Fruit fly (Drosophila melanogaster) whole organism, embryonic: ENCODE results near the gene CG10286.

Experiments
- Adf1 ChIP-seq: fragments of 200-800 bp; sonication (Bioruptor generic); IDR thresholded peaks from 2 replicates; pipeline ENCODE4 v1.3.6; 2022; ENCODE audit warnings: missing biosample characterization, missing genetic modification characterization
- Aef1 ChIP-seq: fragments of 200-800 bp; sonication (Bioruptor generic); IDR thresholded peaks from 3 replicates; pipeline ENCODE4 v1.3.6; 2022; ENCODE audit warnings: missing biosample characterization, missing genetic modification characterization
- Atf6 ChIP-seq: fragments of 200-800 bp; sonication (Bioruptor generic); IDR thresholded peaks from 2 replicates; pipeline ENCODE4 v1.3.6; 2022; ENCODE audit warnings: missing biosample characterization, missing genetic modification characterization
- Awh ChIP-seq: fragments of 200-800 bp; sonication (Bioruptor generic); IDR thresholded peaks from 2 replicates; pipeline ENCODE4, ENCODE4 v1.3.6; 2022; ENCODE audit warnings: missing biosample characterization, missing genetic modification characterization
- Bteb2 ChIP-seq: fragments of 200-800 bp; sonication (Bioruptor generic); optimal IDR thresholded peaks from 2 replicates; lab custom pipeline; 2016; ENCODE audit warnings: missing biosample characterization, missing genetic modification characterization
- C15 ChIP-seq: fragments of 200-800 bp; sonication (Bioruptor generic); IDR thresholded peaks from 3 replicates; pipeline ENCODE4 v1.3.6; 2022; ENCODE audit warnings: missing biosample characterization, missing genetic modification characterization
- CG11085 ChIP-seq: fragments of 200-800 bp; sonication (Bioruptor generic); IDR thresholded peaks from 2 replicates; pipeline ENCODE4 v1.3.6; 2022; ENCODE audit warnings: missing biosample characterization, missing genetic modification characterization
- CG11093 ChIP-seq: fragments of 200-800 bp; sonication (Bioruptor generic); IDR thresholded peaks from 3 replicates; pipeline ENCODE4 v1.3.6; 2022; ENCODE audit warnings: missing biosample characterization, missing genetic modification characterization
- CG11696 ChIP-seq: fragments of 200-800 bp; sonication (Bioruptor generic); IDR thresholded peaks from 2 replicates; pipeline ENCODE4 v1.3.6; 2022; ENCODE audit warnings: missing biosample characterization, missing genetic modification characterization
- CG12659 ChIP-seq: fragments of 200-800 bp; sonication (Bioruptor generic); optimal IDR thresholded peaks from 3 replicates; lab custom pipeline; 2017; ENCODE audit warnings: mild to moderate bottlenecking, missing biosample characterization, missing genetic modification reagents, missing genetic modification characterization
- CG12744 ChIP-seq: fragments of 200-800 bp; sonication (Bioruptor generic); optimal IDR thresholded peaks from 2 replicates; lab custom pipeline; 2016; ENCODE audit warnings: missing biosample characterization, missing genetic modification characterization
- CG13123 ChIP-seq: fragments of 200-800 bp; sonication (Bioruptor generic); optimal IDR thresholded peaks from 2 replicates; lab custom pipeline; 2016; ENCODE audit warnings: missing biosample characterization, missing genetic modification characterization
- CG13296 ChIP-seq: fragments of 200-800 bp; sonication (Bioruptor generic); optimal IDR thresholded peaks from 3 replicates; lab custom pipeline; 2018; ENCODE audit warnings: missing biosample characterization, mild to moderate bottlenecking, missing genetic modification characterization
- CG15601 ChIP-seq: fragments of 200-800 bp; sonication (Bioruptor generic); optimal IDR thresholded peaks from 3 replicates; lab custom pipeline; 2019; ENCODE audit warnings: missing biosample characterization, mild to moderate bottlenecking, missing genetic modification characterization, moderate library complexity
- CG1792 ChIP-seq: fragments of 200-800 bp; sonication (Bioruptor generic); optimal IDR thresholded peaks from 2 replicates; lab custom pipeline; 2016; ENCODE audit warnings: missing biosample characterization, missing genetic modification characterization
- CG31365 ChIP-seq: fragments of 200-800 bp; sonication (Bioruptor generic); optimal IDR thresholded peaks from 2 replicates; lab custom pipeline; 2018; ENCODE audit warnings: missing biosample characterization, mild to moderate bottlenecking, missing genetic modification characterization
- CG4360 ChIP-seq: fragments of 200-800 bp; sonication (Bioruptor generic); IDR thresholded peaks from 2 replicates; pipeline ENCODE4 v1.3.6; 2022; ENCODE audit warnings: missing biosample characterization, missing genetic modification characterization
- CG4404 ChIP-seq: fragments of 200-800 bp; sonication (Bioruptor generic); IDR thresholded peaks from 2 replicates; pipeline ENCODE4 v1.3.6; 2022; ENCODE audit warnings: missing biosample characterization, missing genetic modification characterization
- CG6683 ChIP-seq: fragments of 200-800 bp; sonication (Bioruptor generic); optimal IDR thresholded peaks from 2 replicates; lab custom pipeline; 2017; ENCODE audit warnings: missing biosample characterization, mild to moderate bottlenecking, missing genetic modification characterization, missing genetic modification reagents
- CG7372 ChIP-seq: fragments of 200-800 bp; sonication (Bioruptor generic); IDR thresholded peaks from 2 replicates; pipeline ENCODE4 v1.3.6; 2022; ENCODE audit warnings: missing biosample characterization, missing genetic modification characterization
- CG9215 ChIP-seq: fragments of 200-800 bp; sonication (Bioruptor generic); IDR thresholded peaks from 2 replicates; pipeline ENCODE4 v1.3.6; 2022; ENCODE audit warnings: missing biosample characterization, missing genetic modification characterization
- CG9609 ChIP-seq: fragments of 200-800 bp; sonication (Bioruptor generic); optimal IDR thresholded peaks from 3 replicates; lab custom pipeline; 2016; ENCODE audit warnings: missing biosample characterization, missing genetic modification characterization
- Ets97D ChIP-seq: fragments of 200-800 bp; sonication (Bioruptor generic); optimal IDR thresholded peaks from 3 replicates; lab custom pipeline; 2016; ENCODE audit warnings: missing biosample characterization, missing genetic modification characterization
- Fer3 ChIP-seq: fragments of 200-800 bp; sonication (Bioruptor generic); optimal IDR thresholded peaks from 2 replicates; lab custom pipeline; 2018; ENCODE audit warnings: missing biosample characterization, mild to moderate bottlenecking, missing genetic modification characterization, moderate library complexity
- HLH54F ChIP-seq: fragments of 200-800 bp; sonication (Bioruptor generic); optimal IDR thresholded peaks from 3 replicates; lab custom pipeline; 2016; ENCODE audit warnings: missing biosample characterization, missing genetic modification characterization
- HLHmδ ChIP-seq: fragments of 200-800 bp; sonication (Bioruptor generic); optimal IDR thresholded peaks from 2 replicates; lab custom pipeline; 2018; ENCODE audit warnings: missing biosample characterization, mild to moderate bottlenecking, missing genetic modification characterization, moderate library complexity
- Hr3 ChIP-seq: fragments of 200-800 bp; sonication (Bioruptor generic); optimal IDR thresholded peaks from 3 replicates; lab custom pipeline; 2016; ENCODE audit warnings: missing biosample characterization, missing genetic modification characterization
- Lim3 ChIP-seq: fragments of 200-800 bp; sonication (Bioruptor generic); IDR thresholded peaks from 2 replicates; pipeline ENCODE4 v1.3.6; 2022; ENCODE audit warnings: missing biosample characterization, missing genetic modification characterization
- NK7.1 ChIP-seq: fragments of 200-800 bp; sonication (Bioruptor generic); optimal IDR thresholded peaks from 3 replicates; lab custom pipeline; 2016; ENCODE audit warnings: missing biosample characterization, missing genetic modification characterization
- Neu2 ChIP-seq: fragments of 200-800 bp; sonication (Bioruptor generic); optimal IDR thresholded peaks from 3 replicates; lab custom pipeline; 2016; ENCODE audit warnings: missing biosample characterization, missing genetic modification characterization, borderline replicate concordance
- Oli ChIP-seq: fragments of 200-800 bp; sonication (Bioruptor generic); optimal IDR thresholded peaks from 2 replicates; lab custom pipeline; 2018; ENCODE audit warnings: missing biosample characterization, mild to moderate bottlenecking, missing genetic modification characterization, moderate library complexity
- Ravus ChIP-seq: fragments of 200-800 bp; sonication (Bioruptor generic); IDR thresholded peaks from 2 replicates; pipeline ENCODE4 v1.3.6; 2022; ENCODE audit warnings: missing biosample characterization, missing genetic modification characterization
- Six4 ChIP-seq: fragments of 200-800 bp; sonication (Bioruptor generic); optimal IDR thresholded peaks from 2 replicates; lab custom pipeline; 2016; ENCODE audit warnings: missing biosample characterization, missing genetic modification characterization
- chinmo ChIP-seq: fragments of 200-800 bp; sonication (Bioruptor generic); IDR thresholded peaks from 4 replicates; pipeline ENCODE4 v1.3.6; 2022; ENCODE audit warnings: missing biosample characterization, missing genetic modification characterization; ENCODE audit not compliant: partially characterized antibody
- crp ChIP-seq, 2 experiments: fragments of 200-800 bp; sonication (Bioruptor generic); optimal IDR thresholded peaks; 2 replicates in 1 of 2; 3 replicates in 1 of 2; lab custom pipeline; 2017; ENCODE audit warnings: missing biosample characterization in 2 of 2, missing genetic modification characterization in 2 of 2, mild to moderate bottlenecking in 1 of 2, moderate library complexity in 1 of 2
- eve ChIP-seq, 2 experiments: fragments of >200 bp; optimal IDR thresholded peaks; 2 replicates each; lab custom pipeline; 2017; ENCODE audit warnings: missing biosample characterization in 2 of 2, missing genetic modification characterization in 2 of 2
- fd102C ChIP-seq: fragments of 200-800 bp; sonication (Bioruptor generic); optimal IDR thresholded peaks from 2 replicates; lab custom pipeline; 2018; ENCODE audit warnings: missing biosample characterization, mild to moderate bottlenecking, missing genetic modification characterization, moderate library complexity
- gfzf ChIP-seq: fragments of 200-800 bp; sonication (Bioruptor generic); optimal IDR thresholded peaks from 2 replicates; lab custom pipeline; 2016; ENCODE audit warnings: missing biosample characterization, mild to moderate bottlenecking, missing genetic modification characterization, moderate library complexity
- gro ChIP-seq: fragments of 200-800 bp; sonication (Bioruptor generic); optimal IDR thresholded peaks from 2 replicates; lab custom pipeline; 2016; ENCODE audit warnings: missing biosample characterization, missing genetic modification characterization
- gt ChIP-seq: fragments of 200-800 bp; sonication (Bioruptor generic); IDR thresholded peaks from 2 replicates; pipeline ENCODE4 v1.3.6; 2022; ENCODE audit warnings: missing biosample characterization, missing genetic modification characterization
- insv ChIP-seq, 2 experiments: fragments of 200-800 bp; sonication (Bioruptor generic); optimal IDR thresholded peaks; 3 replicates each; lab custom pipeline; 2016 to 2018; ENCODE audit warnings: missing biosample characterization in 2 of 2, missing genetic modification characterization in 2 of 2
- maf-S ChIP-seq: fragments of 200-800 bp; sonication (Bioruptor generic); optimal IDR thresholded peaks from 2 replicates; lab custom pipeline; 2016; ENCODE audit warnings: missing biosample characterization, missing genetic modification characterization
- nerfin-2 ChIP-seq: fragments of 200-800 bp; sonication (Bioruptor generic); IDR thresholded peaks from 2 replicates; pipeline ENCODE4 v1.3.6; 2022; ENCODE audit warnings: missing biosample characterization, missing genetic modification characterization; ENCODE audit not compliant: partially characterized antibody
- p53 ChIP-seq: fragments of 200-800 bp; sonication (Bioruptor generic); optimal IDR thresholded peaks from 2 replicates; lab custom pipeline; 2016; ENCODE audit warnings: missing biosample characterization, missing genetic modification characterization
- rib ChIP-seq: fragments of 200-800 bp; sonication (Bioruptor generic); IDR thresholded peaks from 2 replicates; pipeline ENCODE4 v1.3.6; 2022; ENCODE audit warnings: missing biosample characterization, missing genetic modification characterization
- sens ChIP-seq: fragments of 200-800 bp; sonication (Bioruptor generic); peaks from one replicate; lab custom pipeline; 2016; ENCODE audit warnings: missing biosample characterization, missing genetic modification characterization
- slou ChIP-seq: fragments of 200-800 bp; sonication (Bioruptor generic); optimal IDR thresholded peaks from 3 replicates; lab custom pipeline; 2016; ENCODE audit warnings: missing biosample characterization, missing genetic modification characterization
- sna ChIP-seq: fragments of 200-800 bp; sonication (Bioruptor generic); IDR thresholded peaks from 2 replicates; pipeline ENCODE4 v1.3.6; 2022; ENCODE audit warnings: missing biosample characterization, missing genetic modification characterization; ENCODE audit not compliant: partially characterized antibody
- stwl ChIP-seq: fragments of 200-800 bp; sonication (Bioruptor generic); optimal IDR thresholded peaks from 3 replicates; lab custom pipeline; 2018; ENCODE audit warnings: missing biosample characterization, mild to moderate bottlenecking, missing genetic modification characterization, moderate library complexity
- tgo ChIP-seq: fragments of 200-800 bp; sonication (Bioruptor generic); IDR thresholded peaks from 3 replicates; pipeline ENCODE4 v1.3.6; 2022; ENCODE audit warnings: missing biosample characterization, missing genetic modification characterization
- wek ChIP-seq: fragments of 200-800 bp; sonication (Bioruptor generic); optimal IDR thresholded peaks from 3 replicates; lab custom pipeline; 2018; ENCODE audit warnings: missing biosample characterization, mild to moderate bottlenecking, missing genetic modification characterization, moderate library complexity
- zf30C ChIP-seq: fragments of 200-800 bp; sonication (Bioruptor generic); optimal IDR thresholded peaks from 3 replicates; lab custom pipeline; 2018; ENCODE audit warnings: missing biosample characterization, mild to moderate bottlenecking, missing genetic modification characterization

Gene CG10286

dm6 chr3R:6397611-6398092, 28.9 kb downstream of the CG10286 start (continued):
- TF ChIP-seq Bteb2 (GFP tag; lab: Kevin White, UChicago) (no peak), wek (GFP tag; lab: Kevin White, UChicago) (no peak), gro (GFP tag; lab: Kevin White, UChicago) (no peak), CG31365 (tag; lab: Kevin White, UChicago) (no peak), CG12744 (no peak), Ets97D (no peak), CG15601 (tag; lab: Kevin White, UChicago) (no peak), CG4404 (no peak), Ravus (no peak), CG11696 (GFP tag; lab: Robert Waterston, UW) (no peak), p53 (GFP tag; lab: Kevin White, UChicago) (no peak), CG12659 (GFP tag; lab: Kevin White, UChicago) (no peak), rib (GFP tag; lab: Robert Waterston, UW) (no peak), fd102C (GFP tag; lab: Kevin White, UChicago) (no peak), Fer3 (tag; lab: Kevin White, UChicago) (peak; percentile 27), zf30C (no peak), crp (GFP tag; optimal IDR thresholded peaks at IDR 0.05; lab: Kevin White, UChicago) (no peak), tgo (GFP tag; lab: Robert Waterston, UW) (no peak; the same call in 1 of the 3 replicates), insv (GFP tag; optimal IDR thresholded peaks at IDR 0.05; lab: Kevin White, UChicago) (no peak), chinmo (0 out of 4 replicates have a peak, but pooled peaks have one; percentile 61), gt (no peak), CG4360 (GFP tag; lab: Robert Waterston, UW) (no peak), Aef1 (GFP tag; lab: Robert Waterston, UW) (no peak), Awh (GFP tag; lab: Robert Waterston, UW) (peak; percentile 37; the same call in 1 of the 2 replicates), Lim3 (no peak), CG7372 (GFP tag; lab: Robert Waterston, UW) (no peak), CG1792 (GFP tag; lab: Kevin White, UChicago) (no peak), CG13123 (GFP tag; lab: Kevin White, UChicago) (no peak), HLHmδ (GFP tag; lab: Kevin White, UChicago) (no peak), Atf6 (GFP tag; lab: Robert Waterston, UW) (0 out of 2 replicates have a peak, but pooled peaks have one; percentile 33), Six4 (GFP tag; lab: Kevin White, UChicago) (no peak), CG6683 (GFP tag; lab: Kevin White, UChicago) (no peak), stwl (tag; lab: Kevin White, UChicago) (no peak), HLH54F (GFP tag; lab: Kevin White, UChicago) (peak; percentile 13), CG11093 (no peak), sens (GFP tag; lab: Kevin White, UChicago) (peak; percentile 72), Adf1 (GFP tag; lab: Robert Waterston, UW) (no peak), slou (GFP tag; lab: Kevin White, UChicago) (no peak), CG11085 (no peak), eve (GFP tag; optimal IDR thresholded peaks at IDR 0.05; lab: Kevin White, UChicago) (peak in 1 of 2 experiments; percentile 14), C15 (GFP tag; lab: Robert Waterston, UW) (no peak), gfzf (GFP tag; lab: Kevin White, UChicago) (no peak), NK7.1 (no peak), Hr3 (GFP tag; lab: Kevin White, UChicago) (no peak), nerfin-2 (peak; percentile 49), maf-S (no peak), sna (GFP tag; lab: Robert Waterston, UW) (no peak), CG9609 (peak; percentile 4), Neu2 (GFP tag; lab: Kevin White, UChicago) (no peak), CG9215 (GFP tag; lab: Robert Waterston, UW) (no peak), CG13296 (GFP tag; lab: Kevin White, UChicago) (no peak), Oli (peak; percentile 4)
